Worm (Caenorhabditis elegans): ENCODE measurements around the gene F44E2.8.

F44E2.8 gene

DNA sequence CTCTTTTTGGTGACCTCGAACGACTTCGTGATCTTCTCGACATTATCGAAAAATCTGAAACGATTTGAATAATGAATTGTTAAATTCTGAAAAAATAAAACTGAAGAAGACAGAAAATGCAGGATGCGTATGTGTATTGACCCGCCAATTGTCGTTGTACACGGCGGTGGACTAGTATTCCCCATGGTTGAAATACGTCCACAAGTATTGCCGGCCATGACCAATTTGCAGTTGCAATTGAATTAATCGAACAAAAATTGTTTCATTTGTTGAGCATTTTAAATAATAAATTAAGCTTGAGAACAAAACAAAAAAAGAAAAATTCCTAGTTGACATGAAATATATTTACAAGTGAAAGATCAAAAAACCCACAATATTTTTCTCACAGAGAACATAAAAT is 20.4 kb downstream of the F44E2.8 start, which contains the start of gene F44E2.3:
Gene F44E2.3 (minus strand): TSS at position 61 of the 400 bp plus-strand sequence.
- TF ChIP-seq ztf-23 (GFP tag; IDR thresholded peaks at IDR 0.05): no peak
- TF ChIP-seq cog-1 (tag; optimal IDR thresholded peaks at IDR 0.05): no peak
- no peak for TF ChIP-seq ztf-29 (GFP tag; IDR thresholded peaks at IDR 0.05)
- TF ChIP-seq tab-1 (GFP tag; IDR thresholded peaks at IDR 0.05): no peak
- no peak for TF ChIP-seq flt-1 (GFP tag; IDR thresholded peaks at IDR 0.05)
- no peak for TF ChIP-seq klf-2 (GFP tag; conservative IDR thresholded peaks at IDR 0.05)
- no peak for TF ChIP-seq T22C8.4 (GFP tag; IDR thresholded peaks at IDR 0.05)
- no peak for TF ChIP-seq ref-1 (GFP tag; conservative IDR thresholded peaks at IDR 0.05)
- TF ChIP-seq med-1 (GFP tag; optimal IDR thresholded peaks at IDR 0.05; ENCODE audit: insufficient read depth): no peak

DNA sequence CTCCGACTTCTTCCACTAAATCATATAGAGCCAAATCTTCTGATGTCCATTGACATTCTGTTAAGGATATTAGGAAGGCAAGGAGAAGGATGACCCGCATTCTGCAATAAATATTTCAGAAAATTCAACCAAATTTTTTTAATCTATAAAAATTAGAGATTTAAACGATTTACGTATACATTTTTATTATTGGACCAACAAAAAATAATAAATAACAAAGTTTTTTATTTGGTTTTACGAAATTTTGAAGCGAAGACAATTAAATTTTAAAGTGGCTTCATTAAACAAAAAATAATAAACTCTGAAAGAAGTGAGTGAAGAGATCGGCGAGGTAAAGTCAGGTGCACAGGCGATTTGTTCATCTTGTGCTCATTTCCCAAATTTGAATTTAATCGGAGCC is 22.5 kb downstream of the F44E2.8 start, which contains the start of gene F54F2.9:
Gene F54F2.9 (minus strand): TSS at position 101 of the 400 bp plus-strand sequence.
- TF ChIP-seq klf-2 (GFP tag; conservative IDR thresholded peaks at IDR 0.05) (no peak), med-1 (GFP tag; optimal IDR thresholded peaks at IDR 0.05; ENCODE audit: insufficient read depth) (no peak), tab-1 (GFP tag; IDR thresholded peaks at IDR 0.05) (no peak), T22C8.4 (GFP tag; IDR thresholded peaks at IDR 0.05) (no peak), ztf-23 (GFP tag; IDR thresholded peaks at IDR 0.05) (no peak), ztf-29 (GFP tag; IDR thresholded peaks at IDR 0.05) (no peak), flt-1 (GFP tag; IDR thresholded peaks at IDR 0.05) (no peak)

ce11 chrIII:8824556-8824955 is 25.1 kb downstream of the F44E2.8 start:
- no peak for TF ChIP-seq klf-2 (GFP tag; conservative IDR thresholded peaks at IDR 0.05)
- TF ChIP-seq med-1 (GFP tag; optimal IDR thresholded peaks at IDR 0.05; ENCODE audit: insufficient read depth): no peak
- no peak for TF ChIP-seq T22C8.4 (GFP tag; IDR thresholded peaks at IDR 0.05)
- TF ChIP-seq ztf-29 (GFP tag; IDR thresholded peaks at IDR 0.05): no peak
- no peak for TF ChIP-seq tab-1 (GFP tag; IDR thresholded peaks at IDR 0.05)
- no peak for TF ChIP-seq ref-1 (GFP tag; conservative IDR thresholded peaks at IDR 0.05)
- no peak for TF ChIP-seq cog-1 (tag; optimal IDR thresholded peaks at IDR 0.05)
- TF ChIP-seq ztf-23 (GFP tag; IDR thresholded peaks at IDR 0.05): no peak
- TF ChIP-seq flt-1 (GFP tag; IDR thresholded peaks at IDR 0.05): no peak

ce11 chrIII:8818599-8818998 is 31.1 kb downstream of the F44E2.8 start, which contains the start of gene pat-2:
Gene pat-2, plus strand, starts transcription at chrIII:8818899.
- TF ChIP-seq cog-1 (tag; optimal IDR thresholded peaks at IDR 0.05) (no peak), med-1 (GFP tag; optimal IDR thresholded peaks at IDR 0.05; ENCODE audit: insufficient read depth) (no peak), tab-1 (GFP tag; IDR thresholded peaks at IDR 0.05) (no peak), klf-2 (GFP tag; conservative IDR thresholded peaks at IDR 0.05) (no peak), ztf-29 (GFP tag; IDR thresholded peaks at IDR 0.05) (no peak), ztf-23 (GFP tag; IDR thresholded peaks at IDR 0.05) (no peak), ref-1 (GFP tag; conservative IDR thresholded peaks at IDR 0.05) (no peak), T22C8.4 (GFP tag; IDR thresholded peaks at IDR 0.05) (no peak), flt-1 (GFP tag; IDR thresholded peaks at IDR 0.05) (no peak)

DNA sequence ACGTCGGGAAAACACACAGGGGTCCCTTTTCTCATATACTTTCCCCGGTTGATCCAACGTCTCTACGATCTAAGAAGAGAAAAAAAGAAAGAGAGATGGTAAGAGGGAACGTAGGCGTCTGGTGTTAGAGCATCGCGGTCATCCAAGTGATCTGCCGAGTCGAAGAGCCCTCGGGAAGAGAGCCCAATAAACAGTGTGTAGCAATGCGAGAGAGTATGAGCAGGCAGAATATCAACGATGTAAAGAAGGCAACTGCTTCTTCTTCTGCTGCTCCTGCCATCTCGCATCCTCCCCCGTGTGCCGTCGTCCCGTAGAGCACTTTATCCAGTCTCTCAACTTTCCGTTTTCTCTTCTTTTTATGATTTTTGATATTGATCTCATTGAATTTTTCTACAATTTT is 34.0 kb downstream of the F44E2.8 start:
- TF ChIP-seq ztf-29 (GFP tag; IDR thresholded peaks at IDR 0.05): no peak
- TF ChIP-seq tab-1 (GFP tag; IDR thresholded peaks at IDR 0.05): no peak
- TF ChIP-seq T22C8.4 (GFP tag; IDR thresholded peaks at IDR 0.05): no peak
- no peak for TF ChIP-seq cog-1 (tag; optimal IDR thresholded peaks at IDR 0.05)
- TF ChIP-seq ref-1 (GFP tag; conservative IDR thresholded peaks at IDR 0.05): no peak
- no peak for TF ChIP-seq ztf-23 (GFP tag; IDR thresholded peaks at IDR 0.05)
- no peak for TF ChIP-seq med-1 (GFP tag; optimal IDR thresholded peaks at IDR 0.05; ENCODE audit: insufficient read depth)
- TF ChIP-seq flt-1 (GFP tag; IDR thresholded peaks at IDR 0.05): no peak
- no peak for TF ChIP-seq klf-2 (GFP tag; conservative IDR thresholded peaks at IDR 0.05)

DNA sequence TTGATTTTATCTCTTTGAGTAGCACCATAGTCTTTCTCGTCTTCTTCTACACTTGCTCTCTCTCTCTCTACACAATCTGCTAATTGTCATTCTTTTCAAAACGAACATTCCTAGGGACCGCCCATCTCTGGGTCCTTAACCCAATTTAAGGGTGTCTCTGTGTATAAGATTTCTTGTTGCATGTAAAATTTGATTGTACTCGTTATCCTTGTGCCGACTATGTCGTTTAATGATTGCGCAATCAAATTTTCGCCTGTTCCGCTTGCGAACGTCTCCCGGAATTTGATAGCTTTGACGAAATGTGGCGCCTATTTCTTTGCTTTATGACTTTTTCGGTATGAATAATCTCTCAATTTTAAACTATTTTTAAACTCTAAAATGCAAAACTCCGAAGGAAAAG is 38.6 kb downstream of the F44E2.8 start:
- TF ChIP-seq ztf-29 (GFP tag; IDR thresholded peaks at IDR 0.05) (no peak), flt-1 (GFP tag; IDR thresholded peaks at IDR 0.05) (no peak), tab-1 (GFP tag; IDR thresholded peaks at IDR 0.05) (no peak), cog-1 (tag; optimal IDR thresholded peaks at IDR 0.05) (no peak), med-1 (GFP tag; optimal IDR thresholded peaks at IDR 0.05; ENCODE audit: insufficient read depth) (no peak), ztf-23 (GFP tag; IDR thresholded peaks at IDR 0.05) (no peak), T22C8.4 (GFP tag; IDR thresholded peaks at IDR 0.05) (no peak), ref-1 (GFP tag; conservative IDR thresholded peaks at IDR 0.05) (no peak), klf-2 (GFP tag; conservative IDR thresholded peaks at IDR 0.05) (no peak)

ce11 chrIII:8809245-8809971 is 40.3 kb downstream of the F44E2.8 start, which contains the start of gene prx-19:
Gene prx-19, minus strand, starts transcription at chrIII:8809295.
- TF ChIP-seq cog-1 (tag; optimal IDR thresholded peaks at IDR 0.05) (peak; percentile 45), flt-1 (GFP tag; IDR thresholded peaks at IDR 0.05) (no peak), ref-1 (GFP tag; conservative IDR thresholded peaks at IDR 0.05) (no peak)

ce11 chrIII:8807246-8807645 is 42.4 kb downstream of the F44E2.8 start, which contains the start of gene F54F2.7:
Gene F54F2.7, minus strand, starts transcription at chrIII:8807346.
- TF ChIP-seq flt-1 (GFP tag; IDR thresholded peaks at IDR 0.05) (no peak), klf-2 (GFP tag; conservative IDR thresholded peaks at IDR 0.05) (no peak), ztf-23 (GFP tag; IDR thresholded peaks at IDR 0.05) (no peak), ztf-29 (GFP tag; IDR thresholded peaks at IDR 0.05) (no peak), med-1 (GFP tag; optimal IDR thresholded peaks at IDR 0.05; ENCODE audit: insufficient read depth) (no peak), cog-1 (tag; optimal IDR thresholded peaks at IDR 0.05) (no peak), T22C8.4 (GFP tag; IDR thresholded peaks at IDR 0.05) (no peak), tab-1 (GFP tag; IDR thresholded peaks at IDR 0.05) (no peak), ref-1 (GFP tag; conservative IDR thresholded peaks at IDR 0.05) (no peak)

DNA sequence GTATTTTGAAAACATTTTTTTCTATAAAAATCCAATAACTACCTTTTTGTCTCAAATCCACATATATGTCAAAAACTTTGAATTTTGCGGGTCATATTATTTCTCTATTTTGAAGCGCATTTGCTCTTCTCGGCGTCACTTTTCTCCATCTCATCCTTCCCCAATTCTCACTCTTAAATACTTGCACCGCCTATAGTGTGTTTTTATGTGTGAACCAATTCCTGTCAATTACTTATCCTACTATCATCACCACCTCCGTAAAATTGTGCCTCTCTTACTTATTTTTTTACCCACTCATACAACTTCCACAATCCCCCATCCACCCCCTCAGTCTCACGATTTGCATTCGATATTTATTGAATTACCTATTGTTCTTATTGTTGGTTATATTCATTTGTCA is 43.9 kb downstream of the F44E2.8 start:
- TF ChIP-seq ref-1 (GFP tag; conservative IDR thresholded peaks at IDR 0.05) (no peak), ztf-29 (GFP tag; IDR thresholded peaks at IDR 0.05) (no peak), klf-2 (GFP tag; conservative IDR thresholded peaks at IDR 0.05) (no peak), tab-1 (GFP tag; IDR thresholded peaks at IDR 0.05) (no peak), ztf-23 (GFP tag; IDR thresholded peaks at IDR 0.05) (no peak), flt-1 (GFP tag; IDR thresholded peaks at IDR 0.05) (no peak), T22C8.4 (GFP tag; IDR thresholded peaks at IDR 0.05) (no peak), cog-1 (tag; optimal IDR thresholded peaks at IDR 0.05) (no peak), med-1 (GFP tag; optimal IDR thresholded peaks at IDR 0.05; ENCODE audit: insufficient read depth) (no peak)

Data from whole organism, midembryonic.